Fruit fly (Drosophila melanogaster) whole organism, wandering third instar larva: Measurements from ENCODE around the gene y.

Experiments
- Hnf4 ChIP-seq: fragments of 200-800 bp; sonication (Bioruptor generic); optimal IDR thresholded peaks from 2 replicates; lab custom pipeline; 2016; ENCODE audit warnings: missing biosample characterization, mild to moderate bottlenecking, missing genetic modification characterization
- Mio ChIP-seq: sonication (Bioruptor generic); optimal IDR thresholded peaks from 2 replicates; lab custom pipeline; 2016; ENCODE audit warnings: missing biosample characterization, missing genetic modification characterization
- Myc ChIP-seq: fragments of >200 bp; optimal IDR thresholded peaks from 2 replicates; lab custom pipeline; 2017
- ey ChIP-seq: fragments of 200-800 bp; sonication (Bioruptor generic); optimal IDR thresholded peaks from 2 replicates; lab custom pipeline; 2016; ENCODE audit warnings: missing biosample characterization, missing genetic modification characterization
- fru ChIP-seq: fragments of 200-800 bp; sonication (Bioruptor generic); optimal IDR thresholded peaks from 3 replicates; lab custom pipeline; 2016; ENCODE audit warnings: missing biosample characterization, mild to moderate bottlenecking, missing genetic modification characterization
- tai ChIP-seq: sonication (Bioruptor generic); optimal IDR thresholded peaks from 2 replicates; lab custom pipeline; 2016; ENCODE audit warnings: missing biosample characterization, missing genetic modification characterization
- usp ChIP-seq: fragments of >200 bp; optimal IDR thresholded peaks from 2 replicates; lab custom pipeline; 2017; ENCODE audit warnings: missing biosample characterization, missing genetic modification characterization

DNA sequence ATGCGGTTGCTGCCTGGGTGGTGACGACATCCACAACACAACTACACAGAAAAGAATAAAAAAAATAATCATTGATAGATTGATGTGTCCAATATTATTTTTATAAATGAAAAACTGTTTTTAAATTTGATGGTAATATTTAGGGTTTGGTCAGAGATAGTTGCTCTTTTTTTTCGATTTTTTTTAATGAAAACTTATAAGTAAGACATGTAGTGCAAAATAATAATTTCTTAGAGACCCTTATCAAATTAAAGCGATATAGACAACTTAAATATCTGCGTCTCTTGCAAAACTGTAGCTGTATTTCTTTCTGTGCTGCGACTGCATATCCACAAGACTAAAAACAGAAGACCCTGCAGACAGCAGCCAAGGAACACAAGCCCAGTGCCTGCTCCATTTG is 23.2 kb downstream of the y start:
- TF ChIP-seq ey (GFP tag; lab: Kevin White, UChicago) = no peak
- TF ChIP-seq Myc (lab: Kevin White, UChicago) = no peak
- TF ChIP-seq fru (GFP tag; lab: Kevin White, UChicago) = peak; percentile 33
- TF ChIP-seq Hnf4 (GFP tag; lab: Kevin White, UChicago) = no peak
- no peak for TF ChIP-seq Mio (GFP tag; lab: Kevin White, UChicago)
- TF ChIP-seq tai = no peak
- TF ChIP-seq usp (GFP tag; lab: Kevin White, UChicago) = no peak
